Worm (Caenorhabditis elegans): ENCODE measurements around the gene pho-7.

- TF ChIP-seq ztf-11 (tag; optimal IDR thresholded peaks at IDR 0.05), result no peak
- TF ChIP-seq ceh-82 (tag; optimal IDR thresholded peaks at IDR 0.05), result no peak
- TF ChIP-seq egl-27 (tag; optimal IDR thresholded peaks at IDR 0.05), result no peak
- no peak for TF ChIP-seq Y5F2A.4 (GFP tag; optimal IDR thresholded peaks at IDR 0.05)
- TF ChIP-seq ZK546.5 (tag; optimal IDR thresholded peaks at IDR 0.05), result no peak
- TF ChIP-seq fkh-10 (GFP tag; optimal IDR thresholded peaks at IDR 0.05), result no peak
- no peak for TF ChIP-seq ces-1 (GFP tag; optimal IDR thresholded peaks at IDR 0.05)
- TF ChIP-seq unc-62 (GFP tag; optimal IDR thresholded peaks at IDR 0.05 in 1 of 2), result peak in 1 of 2 experiments; percentile 16
- TF ChIP-seq unc-62 (tag; optimal IDR thresholded peaks at IDR 0.05), result no peak
- TF ChIP-seq lin-39 (tag; optimal IDR thresholded peaks at IDR 0.05), result no peak
- TF ChIP-seq F44E2.7 (GFP tag; IDR thresholded peaks at IDR 0.05), result no peak
Observed at ce11 chrX:10979186-10979585, 38.0 kb upstream of the pho-7 start, which contains the start of gene pxn-2.

All from whole organism, L4 larva.